Fruit fly (Drosophila melanogaster) whole organism, adult: ENCODE results near the gene CG5078.
A peak's percentile ranks its signal among the peaks of the same experiment; 100 is the strongest.

Source experiments
- CG14711 ChIP-seq: fragments of 200-800 bp; sonication (Bioruptor generic); optimal IDR thresholded peaks from 2 replicates; lab custom pipeline; 2018; ENCODE audit warnings: missing biosample characterization, mild to moderate bottlenecking, missing genetic modification characterization, moderate library complexity
- CG7101 ChIP-seq: fragments of 200-800 bp; sonication (Bioruptor generic); optimal IDR thresholded peaks from 2 replicates; lab custom pipeline; 2018; ENCODE audit warnings: missing biosample characterization, mild to moderate bottlenecking, missing genetic modification characterization, moderate library complexity
- Mnt ChIP-seq: fragments of 200-800 bp; sonication (Bioruptor generic); optimal IDR thresholded peaks from 2 replicates; lab custom pipeline; 2016; ENCODE audit warnings: missing biosample characterization, mild to moderate bottlenecking, missing genetic modification characterization
- ovo ChIP-seq: fragments of 200-800 bp; sonication (Bioruptor generic); optimal IDR thresholded peaks from 2 replicates; lab custom pipeline; 2016; ENCODE audit warnings: missing biosample characterization, missing genetic modification characterization
- pad ChIP-seq: fragments of 200-800 bp; sonication (Bioruptor generic); optimal IDR thresholded peaks from 3 replicates; lab custom pipeline; 2017; ENCODE audit warnings: missing biosample characterization, missing genetic modification characterization, mild to moderate bottlenecking, moderate library complexity, missing genetic modification reagents
- tj ChIP-seq: fragments of 200-800 bp; sonication (Bioruptor generic); optimal IDR thresholded peaks from 3 replicates; lab custom pipeline; 2017; ENCODE audit warnings: missing biosample characterization, mild to moderate bottlenecking, missing genetic modification characterization, moderate library complexity
- toe ChIP-seq: fragments of 200-800 bp; sonication (Bioruptor generic); optimal IDR thresholded peaks from 2 replicates; lab custom pipeline; 2016; ENCODE audit warnings: missing biosample characterization, missing genetic modification characterization

dm6 chr3L:20474789-20475208 lies 31.0 kb upstream of the CG5078 start:
- TF ChIP-seq CG14711 (tag; lab: Kevin White, UChicago) (peak; percentile 86), toe (GFP tag; lab: Kevin White, UChicago) (peak; percentile 91), ovo (GFP tag; lab: Kevin White, UChicago) (peak; percentile 68), Mnt (GFP tag; lab: Kevin White, UChicago) (peak; percentile 68), CG7101 (tag; lab: Kevin White, UChicago) (peak; percentile 90), tj (peak; percentile 71), pad (GFP tag; lab: Kevin White, UChicago) (peak; percentile 68)
